Worm (Caenorhabditis elegans): ENCODE results near the gene sdz-6.

The sdz-6 gene

DNA sequence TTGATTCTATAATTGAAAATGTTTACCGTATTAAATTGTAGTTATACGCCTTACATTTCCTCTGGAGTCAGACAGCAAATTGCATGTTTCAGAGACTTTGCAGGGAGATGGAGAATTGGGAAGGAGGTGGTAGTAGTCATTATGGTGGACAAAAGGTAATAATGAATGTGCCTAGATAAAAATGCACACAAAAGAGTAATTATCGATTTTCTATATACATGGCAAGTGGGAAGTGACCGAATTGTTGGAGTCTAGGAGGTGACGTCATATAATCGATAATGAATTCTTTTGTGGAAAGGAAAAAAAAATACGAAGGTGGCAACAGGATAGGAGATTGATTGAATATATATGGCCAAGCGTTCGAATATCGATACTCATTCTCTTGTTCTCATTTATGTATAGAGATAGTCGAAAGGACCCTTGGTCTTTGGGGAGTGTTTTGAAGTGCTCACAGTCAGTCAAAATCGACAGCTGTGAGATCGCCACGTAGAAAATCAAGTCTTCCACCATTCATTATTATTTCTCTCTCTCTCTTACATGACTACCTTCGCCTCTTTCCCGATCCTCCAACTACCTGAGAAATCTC is 16.7 kb upstream of the sdz-6 start, which contains the start of the genes fbxb-63 and fbxb-61:
fbxb-63 (minus strand) TSS at position 142 of the 586 bp plus-strand sequence.
fbxb-61 (plus strand) TSS at position 536 of the 586 bp plus-strand sequence.
- no peak for TF ChIP-seq cebp-2 (GFP tag; IDR thresholded peaks at IDR 0.05)
- TF ChIP-seq efl-1 (GFP tag; optimal IDR thresholded peaks at IDR 0.05) = no peak
- no peak for TF ChIP-seq ceh-40 (GFP tag; IDR thresholded peaks at IDR 0.05)
- TF ChIP-seq mxl-1 (tag; optimal IDR thresholded peaks at IDR 0.05) = no peak

DNA sequence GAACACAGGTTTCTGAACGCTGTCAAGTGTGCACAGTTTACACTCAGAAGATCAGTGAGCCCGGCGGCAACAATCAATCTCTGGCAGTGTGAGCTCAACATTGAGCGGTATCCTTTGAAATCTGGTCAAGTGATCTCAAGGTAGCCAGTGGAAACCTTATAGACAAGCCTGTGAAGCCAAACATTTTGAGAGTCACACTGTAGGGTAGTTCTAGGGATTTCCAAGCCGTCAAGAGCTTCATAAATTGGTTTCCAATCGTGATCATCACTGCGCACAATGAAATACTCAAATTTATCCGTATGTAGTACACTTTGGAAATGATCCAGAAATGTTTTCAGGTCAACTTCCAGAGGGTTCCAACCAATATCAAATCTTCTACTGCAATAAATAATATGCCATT is 13.5 kb upstream of the sdz-6 start, which contains the start of gene F55C9.15:
F55C9.15 (minus strand) TSS at position 101 of the 400 bp plus-strand sequence.
- TF ChIP-seq ceh-100 (GFP tag; IDR thresholded peaks at IDR 0.05) = no peak

DNA sequence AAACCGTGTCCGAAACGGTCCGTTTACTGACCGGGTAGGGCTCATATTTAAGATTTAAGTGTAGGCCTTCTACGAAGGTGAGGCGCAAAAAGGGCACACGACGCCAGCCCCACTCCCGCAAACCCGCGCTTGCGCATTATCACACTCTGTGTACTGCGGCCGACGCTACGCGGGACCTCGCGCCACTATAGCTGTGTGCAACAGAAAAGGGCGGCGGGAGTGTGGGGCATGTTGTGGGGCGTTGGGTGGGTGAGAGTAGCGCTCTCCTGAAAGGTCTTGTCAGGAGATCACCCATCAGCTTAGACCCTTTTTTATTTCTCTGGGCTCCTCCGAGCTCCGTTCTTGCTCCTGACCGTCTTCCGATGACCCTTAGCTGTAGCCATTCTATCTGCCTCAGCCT is 12.3 kb upstream of the sdz-6 start:
- 0 out of 2 replicates have a peak, but pooled peaks have one; percentile 13 for TF ChIP-seq hlh-26 (GFP tag; conservative IDR thresholded peaks at IDR 0.05)
- TF ChIP-seq let-526 (GFP tag; IDR thresholded peaks at IDR 0.05) = no peak
- TF ChIP-seq him-1 (tag; optimal IDR thresholded peaks at IDR 0.05) = no peak
- TF ChIP-seq Y53F4B.3 (GFP tag; IDR thresholded peaks at IDR 0.05) = no peak
- no peak for TF ChIP-seq F23B12.7 (tag; optimal IDR thresholded peaks at IDR 0.05; ENCODE audit: insufficient read depth)
- TF ChIP-seq snpc-4 (GFP tag; optimal IDR thresholded peaks at IDR 0.05) = no peak
- TF ChIP-seq snpc-4 (tag; optimal IDR thresholded peaks at IDR 0.05) = no peak
- TF ChIP-seq nhr-120 (GFP tag; IDR thresholded peaks at IDR 0.05) = peak; percentile 91
- no peak for TF ChIP-seq rcor-1 (GFP tag; IDR thresholded peaks at IDR 0.05)
- TF ChIP-seq akir-1 (GFP tag; optimal IDR thresholded peaks at IDR 0.05) = no peak
- no peak for TF ChIP-seq sptf-2 (GFP tag; optimal IDR thresholded peaks at IDR 0.05)
- TF ChIP-seq F10E7.11 (tag; optimal IDR thresholded peaks at IDR 0.05) = no peak
- TF ChIP-seq ztf-25 (GFP tag; IDR thresholded peaks at IDR 0.05) = 0 out of 2 replicates have a peak, but pooled peaks have one; percentile 40
- no peak for TF ChIP-seq Y67H2A.10 (GFP tag; conservative IDR thresholded peaks at IDR 0.05)
- peak; percentile 69; the same call in 1 of the 2 replicates for TF ChIP-seq zfh-2 (GFP tag; conservative IDR thresholded peaks at IDR 0.05)
- TF ChIP-seq lag-1 (GFP tag; IDR thresholded peaks at IDR 0.05) = no peak

DNA sequence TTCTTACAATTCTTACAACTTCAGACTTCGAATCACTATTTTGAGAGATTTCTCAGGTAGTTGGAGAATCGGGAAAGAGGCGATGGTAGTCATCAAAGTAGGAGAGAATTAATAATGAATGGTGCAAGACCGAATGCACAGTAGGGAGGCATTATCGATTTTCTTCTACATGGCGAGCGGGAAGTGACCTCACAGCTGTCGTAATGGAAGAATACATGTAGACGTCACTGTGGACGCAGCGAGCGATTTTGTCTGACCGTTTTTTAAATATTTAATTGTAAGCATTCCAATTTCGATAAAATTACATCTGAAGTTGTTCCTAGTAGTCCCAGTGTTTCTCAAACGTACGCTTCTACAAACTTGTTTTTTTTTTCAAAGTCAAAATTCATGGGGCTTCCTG is 10.8 kb upstream of the sdz-6 start, which contains the start of gene F55C9.11:
F55C9.11 (minus strand) TSS at position 101 of the 400 bp plus-strand sequence.
- TF ChIP-seq him-1 (tag; optimal IDR thresholded peaks at IDR 0.05) = no peak
- no peak for TF ChIP-seq bed-1 (GFP tag; IDR thresholded peaks at IDR 0.05)
- TF ChIP-seq lsy-27 (tag; optimal IDR thresholded peaks at IDR 0.05; ENCODE audit: borderline replicate concordance, insufficient read depth) = no peak
- no peak for TF ChIP-seq T07F8.4 (tag; optimal IDR thresholded peaks at IDR 0.05)
- no peak for TF ChIP-seq pha-4 (tag; optimal IDR thresholded peaks at IDR 0.05)
- TF ChIP-seq Y53F4B.3 (GFP tag; IDR thresholded peaks at IDR 0.05) = no peak
- TF ChIP-seq aptf-3 (GFP tag; IDR thresholded peaks at IDR 0.05) = no peak
- TF ChIP-seq attf-5 (GFP tag; optimal IDR thresholded peaks at IDR 0.05) = no peak
- TF ChIP-seq ceh-58 (GFP tag; IDR thresholded peaks at IDR 0.05) = no peak
- TF ChIP-seq B0019.2 (GFP tag; conservative IDR thresholded peaks at IDR 0.05) = no peak

DNA sequence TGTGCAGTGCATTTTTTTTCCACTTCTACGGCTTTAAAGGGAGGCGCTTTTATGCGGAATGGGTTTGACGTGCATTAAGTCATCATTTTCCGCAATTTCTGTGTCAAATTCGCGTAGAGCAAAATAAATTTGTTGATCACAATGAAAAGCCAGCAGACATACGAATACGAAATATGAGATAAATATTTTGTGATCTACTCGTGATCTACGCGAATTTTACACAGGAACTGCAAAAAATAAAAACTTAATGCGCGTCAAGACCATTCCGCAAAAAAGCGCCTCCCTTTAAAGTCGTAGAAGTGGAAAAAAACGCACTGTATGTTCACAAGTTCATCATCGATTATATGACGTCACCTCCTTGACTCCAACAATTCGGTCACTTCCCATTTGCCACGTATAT is 9.0 kb upstream of the sdz-6 start, which contains the start of gene C43D7.8:
C43D7.8 (minus strand) TSS at position 101 of the 400 bp plus-strand sequence.
- TF ChIP-seq nhr-120 (GFP tag; IDR thresholded peaks at IDR 0.05) (0 out of 2 replicates have a peak, but pooled peaks have one; percentile 33), rcor-1 (GFP tag; IDR thresholded peaks at IDR 0.05) (no peak)

DNA sequence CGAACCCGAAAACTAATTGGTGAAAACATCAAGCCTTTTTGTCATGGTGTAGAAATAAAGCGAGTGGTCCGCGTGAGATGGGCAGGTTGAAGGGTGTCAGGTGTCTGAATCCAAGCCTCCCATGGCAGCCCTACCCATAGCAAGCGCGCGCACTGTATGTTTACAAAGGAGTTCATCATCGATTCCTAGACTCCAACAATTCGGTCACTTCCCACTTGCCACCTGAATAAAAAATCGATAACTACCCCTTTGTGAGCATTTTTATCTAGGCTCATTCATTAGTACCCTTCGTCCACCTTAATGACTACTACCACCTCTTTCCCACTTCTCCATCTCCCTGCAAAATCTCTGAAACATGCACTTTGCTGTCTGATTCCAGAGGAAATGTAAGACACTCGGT is 7.4 kb upstream of the sdz-6 start, which contains the start of gene fbxb-64:
fbxb-64 (plus strand) TSS at position 301 of the 400 bp plus-strand sequence.
- TF ChIP-seq lin-26 (GFP tag; IDR thresholded peaks at IDR 0.05) (no peak), dox-1 (GFP tag; IDR thresholded peaks at IDR 0.05) (0 out of 2 replicates have a peak, but pooled peaks have one; percentile 6)
